Worm (Caenorhabditis elegans): ENCODE results near the gene ccm-3.

DNA sequence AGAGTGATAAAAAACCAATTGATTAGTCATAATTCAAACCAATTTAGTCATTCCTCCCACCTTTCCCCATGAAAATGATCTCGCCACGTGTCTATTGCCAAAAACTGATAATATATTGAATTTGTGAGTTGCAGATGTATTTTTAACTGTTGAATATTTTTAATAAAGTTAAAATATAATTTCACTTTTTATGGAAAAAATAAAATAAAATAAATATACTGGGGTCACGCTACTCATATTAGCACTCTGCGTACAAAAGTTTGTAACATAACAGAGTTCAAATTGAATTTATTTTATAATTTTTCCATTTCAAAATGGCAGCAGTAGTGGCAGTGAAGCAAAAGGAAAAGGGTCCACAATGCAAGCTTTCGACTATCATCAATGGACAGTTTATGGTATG, 11.1 kb upstream of the ccm-3 start, which contains the start of gene C14A4.13:
- TF ChIP-seq ztf-11 (tag; optimal IDR thresholded peaks at IDR 0.05) (no peak), nhr-12 (tag; optimal IDR thresholded peaks at IDR 0.05) (no peak), nhr-28 (tag; optimal IDR thresholded peaks at IDR 0.05) (no peak), mab-5 (tag; optimal IDR thresholded peaks at IDR 0.05) (no peak), lsy-2 (tag; optimal IDR thresholded peaks at IDR 0.05) (no peak), drap-1 (GFP tag; optimal IDR thresholded peaks at IDR 0.05) (no peak), blmp-1 (tag; optimal IDR thresholded peaks at IDR 0.05) (no peak), elt-3 (tag; optimal IDR thresholded peaks at IDR 0.05) (no peak), lin-13 (tag; optimal IDR thresholded peaks at IDR 0.05) (no peak)
